Worm (Caenorhabditis elegans) whole organism, L1 larva: Measurements from ENCODE around the gene lido-4.
A peak's percentile ranks its signal among the peaks of the same experiment; 100 is the strongest.

Source experiments
- C04F5.9 ChIP-seq: sonication (generic microtip); optimal IDR thresholded peaks from 2 replicates; lab custom pipeline; 2016; ENCODE audit warnings: missing genetic modification characterization, missing compliant biosample characterization
- C16A3.4 ChIP-seq: fragments of 150-350 bp; optimal IDR thresholded peaks from 2 replicates; lab custom pipeline; 2014; ENCODE audit warnings: missing biosample characterization, missing genetic modification characterization
- C34B4.2 ChIP-seq: sonication (generic microtip); optimal IDR thresholded peaks from 2 replicates; lab custom pipeline; 2017; ENCODE audit warnings: mild to moderate bottlenecking, missing genetic modification characterization, missing compliant biosample characterization
- aha-1 ChIP-seq: fragments of 150-350 bp; optimal IDR thresholded peaks from 2 replicates; lab custom pipeline; 2014; ENCODE audit warnings: missing biosample characterization, missing genetic modification characterization
- alr-1 ChIP-seq: fragments of 200-800 bp; sonication (Bioruptor generic); optimal IDR thresholded peaks from 2 replicates; lab custom pipeline; 2018; ENCODE audit warnings: borderline replicate concordance, mild to moderate bottlenecking, missing genetic modification characterization, missing compliant biosample characterization
- aly-2 ChIP-seq: fragments of 150-350 bp; optimal IDR thresholded peaks from 2 replicates; lab custom pipeline; 2014; ENCODE audit warnings: missing biosample characterization, missing genetic modification characterization
- ama-1 ChIP-seq: fragments of 150-350 bp; optimal IDR thresholded peaks from 2 replicates; lab custom pipeline; 2014
- ceh-8 ChIP-seq: fragments of 200-800 bp; sonication (Bioruptor generic); optimal IDR thresholded peaks from 2 replicates; lab custom pipeline; 2018; ENCODE audit warnings: mild to moderate bottlenecking, missing genetic modification characterization, moderate library complexity, missing compliant biosample characterization
- ceh-82 ChIP-seq, 3 experiments: fragments of 150-350 bp in 1 of 3; sonication (generic microtip) in 2 of 3; optimal IDR thresholded peaks; 2 replicates each; lab custom pipeline; 2014 to 2017; ENCODE audit warnings: missing biosample characterization in 3 of 3, missing genetic modification characterization in 3 of 3
- ceh-88 ChIP-seq: fragments of 200-800 bp; sonication (Bioruptor generic); IDR thresholded peaks from 2 replicates; pipeline ENCODE4 v1.3.6; 2022; ENCODE audit warnings: missing genetic modification characterization, missing compliant biosample characterization
- ces-1 ChIP-seq: fragments of 150-350 bp; optimal IDR thresholded peaks from 2 replicates; lab custom pipeline; 2014; ENCODE audit warnings: missing biosample characterization, missing genetic modification reagents, missing genetic modification characterization
- dpl-1 ChIP-seq, 3 experiments: fragments of 150-350 bp in 2 of 3; sonication (generic microtip) in 1 of 3; optimal IDR thresholded peaks; 2 replicates each; lab custom pipeline; 2014 to 2017; ENCODE audit warnings: missing biosample characterization in 3 of 3, missing genetic modification characterization in 3 of 3, missing genetic modification reagents in 3 of 3
- dsc-1 ChIP-seq: sonication (generic microtip); optimal IDR thresholded peaks from 2 replicates; lab custom pipeline; 2016; ENCODE audit warnings: mild to moderate bottlenecking, missing genetic modification characterization, missing compliant biosample characterization
- egl-13 ChIP-seq: sonication (generic microtip); optimal IDR thresholded peaks from 2 replicates; lab custom pipeline; 2016; ENCODE audit warnings: missing genotype, missing genetic modification reagents, missing genetic modification characterization, missing compliant biosample characterization
- egl-27 ChIP-seq, 2 experiments: fragments of 150-350 bp in 1 of 2; sonication (generic microtip); optimal IDR thresholded peaks; 3 replicates each; lab custom pipeline; 2017 to 2018; ENCODE audit warnings: missing biosample characterization in 2 of 2, missing genetic modification characterization in 2 of 2, missing genetic modification reagents in 2 of 2
- elt-3 ChIP-seq, 6 experiments: fragments of 150-350 bp in 1 of 6; sonication (generic microtip); optimal IDR thresholded peaks; 2 replicates each; lab custom pipeline; 2017 to 2018; ENCODE audit warnings: missing biosample characterization in 6 of 6, missing genetic modification characterization in 6 of 6, inconsistent platforms in 1 of 6
- fkh-10 ChIP-seq: sonication (generic microtip); optimal IDR thresholded peaks from 2 replicates; lab custom pipeline; 2017; ENCODE audit warnings: missing biosample characterization, missing genetic modification reagents, missing genetic modification characterization
- fkh-8 ChIP-seq: sonication (generic microtip); optimal IDR thresholded peaks from 2 replicates; lab custom pipeline; 2016; ENCODE audit warnings: mild to moderate bottlenecking, missing genetic modification characterization, missing compliant biosample characterization
- fos-1 ChIP-seq: fragments of 150-350 bp; optimal IDR thresholded peaks from 2 replicates; lab custom pipeline; 2014; ENCODE audit warnings: missing biosample characterization, missing genetic modification characterization
- hlh-17 ChIP-seq: fragments of 200-800 bp; sonication (Bioruptor generic); optimal IDR thresholded peaks from 2 replicates; lab custom pipeline; 2018; ENCODE audit warnings: missing genetic modification characterization, mild to moderate bottlenecking, missing compliant biosample characterization, moderate library complexity, borderline replicate concordance
- hpl-2 ChIP-seq: fragments of 150-350 bp; optimal IDR thresholded peaks from 2 replicates; lab custom pipeline; 2014; ENCODE audit warnings: missing biosample characterization, missing genetic modification reagents, missing genetic modification characterization
- irx-1 ChIP-seq: sonication (generic microtip); optimal IDR thresholded peaks from 2 replicates; lab custom pipeline; 2016; ENCODE audit warnings: missing genetic modification characterization, missing compliant biosample characterization
- lin-13 ChIP-seq: fragments of 150-350 bp; optimal IDR thresholded peaks from 2 replicates; lab custom pipeline; 2014; ENCODE audit warnings: missing biosample characterization, missing genetic modification reagents, missing genetic modification characterization
- lin-15B ChIP-seq: fragments of 150-350 bp; sonication (generic microtip); optimal IDR thresholded peaks from 3 replicates; lab custom pipeline; 2014; ENCODE audit warnings: missing biosample characterization, missing genetic modification characterization
- lin-35 ChIP-seq, 2 experiments: fragments of 150-350 bp; optimal IDR thresholded peaks; 2 replicates each; lab custom pipeline; 2014; ENCODE audit warnings: missing biosample characterization in 2 of 2, missing genetic modification characterization in 2 of 2, missing genetic modification reagents in 2 of 2
- lir-3 ChIP-seq: sonication (generic microtip); optimal IDR thresholded peaks from 2 replicates; lab custom pipeline; 2016; ENCODE audit warnings: mild to moderate bottlenecking, missing genetic modification characterization, moderate library complexity, missing compliant biosample characterization; ENCODE audit not compliant: poor library complexity
- mab-9 ChIP-seq: fragments of 200-800 bp; sonication (Bioruptor generic); IDR thresholded peaks from 2 replicates; pipeline ENCODE4 v1.3.6; 2022; ENCODE audit warnings: missing genetic modification reagents, missing genetic modification characterization, missing compliant biosample characterization
- mef-2 ChIP-seq: fragments of 150-350 bp; optimal IDR thresholded peaks from 2 replicates; lab custom pipeline; 2014; ENCODE audit warnings: missing biosample characterization, missing genetic modification characterization
- nhr-11 ChIP-seq: fragments of 150-350 bp; optimal IDR thresholded peaks from 2 replicates; lab custom pipeline; 2014; ENCODE audit warnings: missing biosample characterization, missing genetic modification characterization
- nhr-12 ChIP-seq: sonication (generic microtip); optimal IDR thresholded peaks from 2 replicates; lab custom pipeline; 2017; ENCODE audit warnings: missing biosample characterization, missing genetic modification characterization
- nhr-19 ChIP-seq: fragments of 200-800 bp; sonication (Bioruptor generic); conservative IDR thresholded peaks from 2 replicates; pipeline ENCODE4 v1.3.6; 2022; ENCODE audit warnings: missing genetic modification characterization, missing compliant biosample characterization
- nhr-20 ChIP-seq: sonication (generic microtip); optimal IDR thresholded peaks from 2 replicates; lab custom pipeline; 2016; ENCODE audit warnings: mild to moderate bottlenecking, missing genetic modification characterization, missing compliant biosample characterization
- nhr-28 ChIP-seq: fragments of 150-350 bp; optimal IDR thresholded peaks from 2 replicates; lab custom pipeline; 2014; ENCODE audit warnings: missing biosample characterization, missing genetic modification characterization
- nhr-47 ChIP-seq: sonication (generic microtip); optimal IDR thresholded peaks from 2 replicates; lab custom pipeline; 2016; ENCODE audit warnings: mild to moderate bottlenecking, missing genetic modification characterization, moderate library complexity, missing compliant biosample characterization
- nhr-71 ChIP-seq: sonication (generic microtip); optimal IDR thresholded peaks from 2 replicates; lab custom pipeline; 2016; ENCODE audit warnings: mild to moderate bottlenecking, missing genetic modification characterization, moderate library complexity, missing compliant biosample characterization
- nhr-76 ChIP-seq: sonication (generic microtip); optimal IDR thresholded peaks from 2 replicates; lab custom pipeline; 2017; ENCODE audit warnings: missing biosample characterization, missing genetic modification characterization
- nhr-77 ChIP-seq: fragments of 150-350 bp; optimal IDR thresholded peaks from 2 replicates; lab custom pipeline; 2014; ENCODE audit warnings: missing biosample characterization, missing genetic modification characterization
- nhr-84 ChIP-seq: sonication (generic microtip); optimal IDR thresholded peaks from 2 replicates; lab custom pipeline; 2017; ENCODE audit warnings: missing biosample characterization, missing genetic modification characterization
- nhr-85 ChIP-seq: sonication (generic microtip); peaks from one replicate; lab custom pipeline; 2016; ENCODE audit warnings: missing genetic modification characterization, inconsistent platforms, missing compliant biosample characterization
- nhr-90 ChIP-seq: sonication (generic microtip); optimal IDR thresholded peaks from 2 replicates; lab custom pipeline; 2016; ENCODE audit warnings: mild to moderate bottlenecking, missing genetic modification characterization, missing compliant biosample characterization; ENCODE audit not compliant: poor library complexity
- pag-3 ChIP-seq: sonication (generic microtip); optimal IDR thresholded peaks from 2 replicates; lab custom pipeline; 2017; ENCODE audit warnings: missing genetic modification characterization, mild to moderate bottlenecking, missing compliant biosample characterization, antibody characterized with exemption, borderline replicate concordance; ENCODE audit not compliant: insufficient read depth
- pax-3 ChIP-seq: fragments of 200-800 bp; sonication (Bioruptor generic); optimal IDR thresholded peaks from 2 replicates; lab custom pipeline; 2018; ENCODE audit warnings: mild to moderate bottlenecking, missing genetic modification characterization, moderate library complexity, missing compliant biosample characterization
- pqm-1 ChIP-seq: sonication (generic microtip); optimal IDR thresholded peaks from 3 replicates; lab custom pipeline; 2017; ENCODE audit warnings: missing biosample characterization, missing genetic modification characterization
- rnt-1 ChIP-seq: sonication (generic microtip); optimal IDR thresholded peaks from 2 replicates; lab custom pipeline; 2016; ENCODE audit warnings: mild to moderate bottlenecking, missing genetic modification characterization, moderate library complexity, missing compliant biosample characterization
- sox-4 ChIP-seq: sonication (generic microtip); optimal IDR thresholded peaks from 2 replicates; lab custom pipeline; 2016; ENCODE audit warnings: missing genetic modification characterization, missing compliant biosample characterization
- sup-37 ChIP-seq: fragments of 200-800 bp; sonication (Bioruptor generic); optimal IDR thresholded peaks from 2 replicates; lab custom pipeline; 2018; ENCODE audit warnings: mild to moderate bottlenecking, missing genetic modification characterization, missing compliant biosample characterization
- tlp-1 ChIP-seq: fragments of 150-350 bp; optimal IDR thresholded peaks from 2 replicates; lab custom pipeline; 2014; ENCODE audit warnings: missing biosample characterization, missing genetic modification characterization
- unc-30 ChIP-seq: sonication (generic microtip); optimal IDR thresholded peaks from 2 replicates; lab custom pipeline; 2017; ENCODE audit warnings: missing biosample characterization, missing genetic modification characterization
- unc-62 ChIP-seq: fragments of 150-350 bp; optimal IDR thresholded peaks from 2 replicates; lab custom pipeline; 2014; ENCODE audit warnings: missing biosample characterization, missing genetic modification reagents, missing genetic modification characterization
- vab-15 ChIP-seq: sonication (generic microtip); optimal IDR thresholded peaks from 2 replicates; lab custom pipeline; 2017; ENCODE audit warnings: missing genotype, mild to moderate bottlenecking, missing genetic modification characterization, missing compliant biosample characterization
- xbp-1 ChIP-seq: sonication (generic microtip); optimal IDR thresholded peaks from 2 replicates; lab custom pipeline; 2016; ENCODE audit warnings: missing genetic modification characterization, missing compliant biosample characterization
- zip-4 ChIP-seq: fragments of 200-800 bp; sonication (Bioruptor generic); optimal IDR thresholded peaks from 2 replicates; lab custom pipeline; 2018; ENCODE audit warnings: mild to moderate bottlenecking, missing genetic modification characterization, moderate library complexity, missing compliant biosample characterization
- ztf-11 ChIP-seq, 2 experiments: sonication (generic microtip); optimal IDR thresholded peaks; 2 replicates each; lab custom pipeline; 2016 to 2017; ENCODE audit warnings: missing genetic modification characterization in 2 of 2, missing biosample characterization in 1 of 2, missing compliant biosample characterization in 1 of 2

The lido-4 gene

DNA sequence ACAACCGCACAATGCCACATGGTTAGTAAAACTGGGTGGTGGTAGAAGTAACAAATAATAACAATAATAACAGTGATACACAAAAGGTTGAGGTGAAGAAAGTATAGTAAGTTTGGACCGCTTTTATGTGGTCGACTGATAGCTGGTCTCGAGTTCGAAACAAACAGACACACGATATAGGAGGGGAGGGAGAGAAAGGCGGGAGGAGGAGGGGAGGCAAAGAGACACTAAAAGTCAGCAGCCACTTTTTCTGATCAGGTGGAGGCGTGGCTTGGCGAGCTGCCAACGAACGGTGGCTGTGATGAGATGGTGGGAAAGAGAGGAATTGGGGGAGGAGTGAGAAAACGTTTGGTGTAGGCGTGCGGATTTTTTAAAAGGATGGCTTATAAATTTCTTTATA lies 49.2 kb downstream of the lido-4 start (continued):
- TF ChIP-seq nhr-12, result no peak
- no peak for TF ChIP-seq ceh-8 (GFP tag; lab: Kevin White, UChicago)
- TF ChIP-seq sup-37 (GFP tag; lab: Kevin White, UChicago), result no peak
- TF ChIP-seq unc-62 (GFP tag; lab: Kevin White, UChicago), result no peak
- no peak for TF ChIP-seq aly-2
- TF ChIP-seq hpl-2 (GFP tag; lab: Kevin White, UChicago), result no peak
- peak; percentile 33 for TF ChIP-seq nhr-20
- TF ChIP-seq mab-9 (GFP tag; lab: Robert Waterston, UW), result no peak
- peak in 1 of 6 experiments; percentile 6 for TF ChIP-seq elt-3 (tag; optimal IDR thresholded peaks at IDR 0.05; lab: Kevin White, UChicago)
- no peak for TF ChIP-seq ces-1 (GFP tag; lab: Kevin White, UChicago)
- no peak for TF ChIP-seq lin-13
- no peak for TF ChIP-seq aha-1
- TF ChIP-seq lin-15B (tag; lab: Kevin White, UChicago), result no peak
- no peak for TF ChIP-seq alr-1 (tag; lab: Kevin White, UChicago)
- TF ChIP-seq lir-3 (tag; lab: Kevin White, UChicago), result no peak
- no peak for TF ChIP-seq zip-4 (GFP tag; lab: Kevin White, UChicago)
- peak; percentile 6 for TF ChIP-seq dsc-1 (tag; lab: Kevin White, UChicago)
- no peak for TF ChIP-seq mef-2 (tag; lab: Kevin White, UChicago)
- TF ChIP-seq egl-13 (tag; lab: Kevin White, UChicago), result no peak
- no peak for TF ChIP-seq hlh-17 (GFP tag; lab: Kevin White, UChicago)
- no peak for TF ChIP-seq ceh-88 (GFP tag; lab: Robert Waterston, UW)
- no peak for TF ChIP-seq nhr-90 (tag; lab: Kevin White, UChicago)
- no peak for TF ChIP-seq xbp-1
- TF ChIP-seq unc-30 (tag; lab: Kevin White, UChicago), result no peak
- no peak for TF ChIP-seq sox-4 (tag; lab: Kevin White, UChicago)
- TF ChIP-seq lin-35 (GFP tag; optimal IDR thresholded peaks at IDR 0.05; lab: Kevin White, UChicago), result peak in 1 of 2 experiments; percentile 48
- TF ChIP-seq ztf-11 (tag; optimal IDR thresholded peaks at IDR 0.05; lab: Kevin White, UChicago), result no peak
- no peak for TF ChIP-seq nhr-84
- TF ChIP-seq nhr-47 (tag; lab: Kevin White, UChicago), result no peak
- no peak for TF ChIP-seq nhr-77
- TF ChIP-seq fkh-8 (tag; lab: Kevin White, UChicago), result no peak
- no peak for TF ChIP-seq pag-3 (tag; lab: Kevin White, UChicago)
- no peak for TF ChIP-seq pax-3 (tag; lab: Kevin White, UChicago)
- TF ChIP-seq nhr-28 (tag; lab: Kevin White, UChicago), result no peak
- no peak for TF ChIP-seq C04F5.9 (tag; lab: Kevin White, UChicago)
- no peak for TF ChIP-seq vab-15
- TF ChIP-seq fkh-10 (GFP tag; lab: Kevin White, UChicago), result no peak
- no peak for TF ChIP-seq fos-1
- TF ChIP-seq ceh-82 (tag; optimal IDR thresholded peaks at IDR 0.05; lab: Kevin White, UChicago), result no peak
- TF ChIP-seq ama-1 (lab: Kevin White, UChicago), result peak; percentile 16
- no peak for TF ChIP-seq pqm-1
- no peak for TF ChIP-seq tlp-1 (tag; lab: Kevin White, UChicago)
- no peak for TF ChIP-seq C34B4.2 (tag; lab: Kevin White, UChicago)
- TF ChIP-seq nhr-19 (GFP tag; lab: Robert Waterston, UW), result peak; percentile 28
- TF ChIP-seq irx-1 (tag; lab: Kevin White, UChicago), result no peak
- peak; percentile 33 for TF ChIP-seq rnt-1 (tag; lab: Kevin White, UChicago)
- no peak for TF ChIP-seq egl-27 (tag; optimal IDR thresholded peaks at IDR 0.05; lab: Kevin White, UChicago)
- TF ChIP-seq nhr-71 (tag; lab: Kevin White, UChicago), result peak; percentile 46
- no peak for TF ChIP-seq dpl-1 (GFP tag; optimal IDR thresholded peaks at IDR 0.05; lab: Kevin White, UChicago)
- TF ChIP-seq nhr-11 (tag; lab: Kevin White, UChicago), result no peak
- no peak for TF ChIP-seq nhr-76 (tag; lab: Kevin White, UChicago)
- no peak for TF ChIP-seq C16A3.4
- TF ChIP-seq nhr-85 (tag; lab: Kevin White, UChicago), result peak; percentile 71
